Fruit fly (Drosophila melanogaster) whole organism, embryonic: ENCODE measurements around the gene CG7879.

Experiments
- Antp ChIP-seq: fragments of 200-800 bp; sonication (Bioruptor generic); optimal IDR thresholded peaks from 3 replicates; lab custom pipeline; 2016; ENCODE audit warnings: missing biosample characterization, missing genetic modification characterization
- Blimp-1 ChIP-seq: fragments of 200-800 bp; sonication (Bioruptor generic); optimal IDR thresholded peaks from 3 replicates; lab custom pipeline; 2018; ENCODE audit warnings: missing biosample characterization, missing genetic modification characterization, mild to moderate bottlenecking, moderate library complexity, missing genetic modification reagents
- CG1024 ChIP-seq: fragments of 200-800 bp; sonication (Bioruptor generic); IDR thresholded peaks from 2 replicates; pipeline ENCODE4 v1.3.6; 2022; ENCODE audit warnings: missing biosample characterization, missing genetic modification characterization
- CG11398 ChIP-seq: fragments of 200-800 bp; sonication (Bioruptor generic); optimal IDR thresholded peaks from 2 replicates; lab custom pipeline; 2016; ENCODE audit warnings: missing biosample characterization, missing genetic modification characterization
- CG12104 ChIP-seq: fragments of 200-800 bp; sonication (Bioruptor generic); optimal IDR thresholded peaks from 3 replicates; lab custom pipeline; 2016; ENCODE audit warnings: missing biosample characterization, missing genetic modification characterization
- CG12744 ChIP-seq: fragments of 200-800 bp; sonication (Bioruptor generic); optimal IDR thresholded peaks from 2 replicates; lab custom pipeline; 2016; ENCODE audit warnings: missing biosample characterization, missing genetic modification characterization
- CG12769 ChIP-seq: fragments of 200-800 bp; sonication (Bioruptor generic); optimal IDR thresholded peaks from 2 replicates; lab custom pipeline; 2019; ENCODE audit warnings: missing biosample characterization, mild to moderate bottlenecking, missing genetic modification characterization, moderate library complexity
- CG13287 ChIP-seq: fragments of 200-800 bp; sonication (Bioruptor generic); IDR thresholded peaks from 2 replicates; pipeline ENCODE4 v1.3.6; 2022; ENCODE audit warnings: missing biosample characterization, missing genetic modification characterization; ENCODE audit not compliant: partially characterized antibody
- CG13296 ChIP-seq: fragments of 200-800 bp; sonication (Bioruptor generic); optimal IDR thresholded peaks from 3 replicates; lab custom pipeline; 2018; ENCODE audit warnings: missing biosample characterization, mild to moderate bottlenecking, missing genetic modification characterization
- CG14050 ChIP-seq: fragments of 200-800 bp; sonication (Bioruptor generic); IDR thresholded peaks from 3 replicates; pipeline ENCODE4 v1.3.6; 2022; ENCODE audit warnings: missing biosample characterization, missing genetic modification characterization
- CG17328 ChIP-seq: fragments of 200-800 bp; sonication (Bioruptor generic); IDR thresholded peaks from 2 replicates; pipeline ENCODE4 v1.3.6; 2022; ENCODE audit warnings: missing biosample characterization, missing genetic modification characterization
- CG17359 ChIP-seq: fragments of 200-800 bp; sonication (Bioruptor generic); optimal IDR thresholded peaks from 3 replicates; lab custom pipeline; 2018; ENCODE audit warnings: missing biosample characterization, mild to moderate bottlenecking, missing genetic modification characterization, moderate library complexity
- CG17612 ChIP-seq: fragments of 200-800 bp; sonication (Bioruptor generic); IDR thresholded peaks from 2 replicates; pipeline ENCODE4 v1.3.6; 2022; ENCODE audit warnings: missing biosample characterization, missing genetic modification characterization
- CG1832 ChIP-seq: fragments of 200-800 bp; sonication (Bioruptor generic); optimal IDR thresholded peaks from 2 replicates; lab custom pipeline; 2017; ENCODE audit warnings: missing biosample characterization, mild to moderate bottlenecking, missing genetic modification characterization, inconsistent platforms
- CG31224 ChIP-seq: fragments of 200-800 bp; sonication (Bioruptor generic); IDR thresholded peaks from 2 replicates; pipeline ENCODE4 v1.3.6; 2022; ENCODE audit warnings: missing biosample characterization, missing genetic modification characterization
- CG34422 ChIP-seq: fragments of 200-800 bp; sonication (Bioruptor generic); IDR thresholded peaks from 3 replicates; pipeline ENCODE4 v1.3.6; 2022; ENCODE audit warnings: missing biosample characterization, missing genetic modification characterization
- CG42726 ChIP-seq: fragments of 200-800 bp; sonication (Bioruptor generic); IDR thresholded peaks from 2 replicates; pipeline ENCODE4 v1.3.6; 2022; ENCODE audit warnings: missing biosample characterization, missing genetic modification characterization; ENCODE audit not compliant: partially characterized antibody
- CG6689 ChIP-seq: fragments of 200-800 bp; sonication (Bioruptor generic); IDR thresholded peaks from 2 replicates; pipeline ENCODE4 v1.3.6; 2022; ENCODE audit warnings: missing biosample characterization, missing genetic modification characterization
- Camta ChIP-seq: fragments of 200-800 bp; sonication (Bioruptor generic); optimal IDR thresholded peaks from 2 replicates; lab custom pipeline; 2016; ENCODE audit warnings: missing biosample characterization, missing genetic modification characterization
- CrebB ChIP-seq: fragments of 200-800 bp; sonication (Bioruptor generic); optimal IDR thresholded peaks from 3 replicates; lab custom pipeline; 2018; ENCODE audit warnings: missing biosample characterization, mild to moderate bottlenecking, missing genetic modification characterization
- D19A ChIP-seq: fragments of 200-800 bp; optimal IDR thresholded peaks from 3 replicates; lab custom pipeline; 2019; ENCODE audit warnings: missing biosample characterization, mild to moderate bottlenecking, missing genetic modification characterization, moderate library complexity
- Dll ChIP-seq: fragments of 200-800 bp; sonication (Bioruptor generic); IDR thresholded peaks from 4 replicates; pipeline ENCODE4 v1.3.6; 2022; ENCODE audit warnings: missing biosample characterization, missing genetic modification characterization; ENCODE audit not compliant: partially characterized antibody
- Doc3 ChIP-seq: fragments of 200-800 bp; sonication (Bioruptor generic); IDR thresholded peaks from 3 replicates; pipeline ENCODE4 v1.3.6; 2022; ENCODE audit warnings: missing biosample characterization, missing genetic modification characterization; ENCODE audit not compliant: partially characterized antibody
- Fer3 ChIP-seq: fragments of 200-800 bp; sonication (Bioruptor generic); optimal IDR thresholded peaks from 2 replicates; lab custom pipeline; 2018; ENCODE audit warnings: missing biosample characterization, mild to moderate bottlenecking, missing genetic modification characterization, moderate library complexity
- H2.0 ChIP-seq: fragments of 200-800 bp; sonication (Bioruptor generic); IDR thresholded peaks from 2 replicates; pipeline ENCODE4 v1.3.6; 2022; ENCODE audit warnings: missing biosample characterization, missing genetic modification characterization
- Jarid2 ChIP-seq: fragments of 200-800 bp; sonication (Bioruptor generic); optimal IDR thresholded peaks from 3 replicates; lab custom pipeline; 2017; ENCODE audit warnings: mild to moderate bottlenecking, missing biosample characterization, missing genetic modification reagents, missing genetic modification characterization
- Med ChIP-seq: fragments of 200-800 bp; sonication (Bioruptor generic); peaks from one replicate; lab custom pipeline; 2016; ENCODE audit warnings: missing biosample characterization, missing genetic modification characterization, mild to moderate bottlenecking, inconsistent platforms, moderate library complexity
- NFAT ChIP-seq: fragments of 200-800 bp; sonication (Bioruptor generic); IDR thresholded peaks from 2 replicates; pipeline ENCODE4 v1.3.6; 2022; ENCODE audit warnings: missing biosample characterization, missing genetic modification characterization
- NfI ChIP-seq: fragments of 200-800 bp; sonication (Bioruptor generic); optimal IDR thresholded peaks from 3 replicates; lab custom pipeline; 2018; ENCODE audit warnings: missing biosample characterization, mild to moderate bottlenecking, missing genetic modification characterization, moderate library complexity
- Opbp ChIP-seq: fragments of 200-800 bp; sonication (Bioruptor generic); IDR thresholded peaks from 3 replicates; pipeline ENCODE4 v1.3.6; 2022; ENCODE audit warnings: missing biosample characterization, missing genetic modification characterization; ENCODE audit not compliant: partially characterized antibody
- Side ChIP-seq: fragments of 200-800 bp; sonication (Bioruptor generic); optimal IDR thresholded peaks from 2 replicates; lab custom pipeline; 2016; ENCODE audit warnings: missing biosample characterization, missing genetic modification characterization
- Spps ChIP-seq: fragments of 200-800 bp; sonication (Bioruptor generic); optimal IDR thresholded peaks from 2 replicates; lab custom pipeline; 2018; ENCODE audit warnings: missing biosample characterization, mild to moderate bottlenecking, missing genetic modification characterization
- Usf ChIP-seq: fragments of 200-800 bp; sonication (Bioruptor generic); optimal IDR thresholded peaks from 2 replicates; lab custom pipeline; 2017; ENCODE audit warnings: missing genotype, missing biosample characterization, missing genetic modification characterization
- ato ChIP-seq: fragments of 200-800 bp; sonication (Bioruptor generic); IDR thresholded peaks from 2 replicates; pipeline ENCODE4 v1.3.6; 2022; ENCODE audit warnings: missing biosample characterization, missing genetic modification characterization; ENCODE audit not compliant: partially characterized antibody
- caup ChIP-seq: fragments of 200-800 bp; sonication (Bioruptor generic); optimal IDR thresholded peaks from 3 replicates; lab custom pipeline; 2017; ENCODE audit warnings: missing biosample characterization, mild to moderate bottlenecking, missing genetic modification characterization, moderate library complexity; ENCODE audit not compliant: severe bottlenecking
- disco-r ChIP-seq: fragments of 200-800 bp; sonication (Bioruptor generic); optimal IDR thresholded peaks from 2 replicates; lab custom pipeline; 2016; ENCODE audit warnings: missing biosample characterization, missing genetic modification characterization
- ftz-f1 ChIP-seq: fragments of 200-800 bp; sonication (Bioruptor generic); optimal IDR thresholded peaks from 2 replicates; lab custom pipeline; 2016; ENCODE audit warnings: missing biosample characterization, missing genetic modification characterization
- fu2 ChIP-seq: fragments of 200-800 bp; sonication (Bioruptor generic); optimal IDR thresholded peaks from 2 replicates; lab custom pipeline; 2016; ENCODE audit warnings: missing biosample characterization, missing genetic modification characterization
- gcm ChIP-seq: fragments of 200-800 bp; sonication (Bioruptor generic); optimal IDR thresholded peaks from 2 replicates; lab custom pipeline; 2019; ENCODE audit warnings: missing biosample characterization, mild to moderate bottlenecking, missing genetic modification characterization, moderate library complexity
- gro ChIP-seq: fragments of 200-800 bp; sonication (Bioruptor generic); optimal IDR thresholded peaks from 2 replicates; lab custom pipeline; 2016; ENCODE audit warnings: missing biosample characterization, missing genetic modification characterization
- onecut ChIP-seq: fragments of 200-800 bp; sonication (Bioruptor generic); IDR thresholded peaks from 2 replicates; pipeline ENCODE4 v1.3.6; 2022; ENCODE audit warnings: missing biosample characterization, missing genetic modification characterization
- pnt ChIP-seq: fragments of 200-800 bp; sonication (Bioruptor generic); optimal IDR thresholded peaks from 3 replicates; lab custom pipeline; 2016; ENCODE audit warnings: missing biosample characterization, missing genetic modification characterization
- sens ChIP-seq: fragments of 200-800 bp; sonication (Bioruptor generic); peaks from one replicate; lab custom pipeline; 2016; ENCODE audit warnings: missing biosample characterization, missing genetic modification characterization
- sob ChIP-seq: fragments of 200-800 bp; sonication (Bioruptor generic); IDR thresholded peaks from 2 replicates; pipeline ENCODE4 v1.3.6; 2022; ENCODE audit warnings: missing biosample characterization, missing genetic modification characterization
- vfl ChIP-seq: fragments of 200-800 bp; sonication (Bioruptor generic); optimal IDR thresholded peaks from 2 replicates; lab custom pipeline; 2016; ENCODE audit warnings: missing biosample characterization, missing genetic modification characterization
- vvl ChIP-seq: fragments of 200-800 bp; sonication (Bioruptor generic); IDR thresholded peaks from 2 replicates; pipeline ENCODE4 v1.3.6; 2022; ENCODE audit warnings: missing biosample characterization, missing genetic modification characterization
- yki ChIP-seq: fragments of >200 bp; optimal IDR thresholded peaks from 3 replicates; lab custom pipeline; 2018
- z ChIP-seq: fragments of 200-800 bp; sonication (Bioruptor generic); IDR thresholded peaks from 3 replicates; pipeline ENCODE4 v1.3.6; 2022; ENCODE audit warnings: missing biosample characterization, missing genetic modification characterization

The CG7879 gene

dm6 chr3L:1586266-1587054 lies 18.1 kb upstream of the CG7879 start (continued):
- TF ChIP-seq CG12744, result no peak
- TF ChIP-seq CG13287 (GFP tag; lab: Robert Waterston, UW), result peak; percentile 67
- TF ChIP-seq Fer3, result peak; percentile 8
- TF ChIP-seq Spps, result peak; percentile 9
- TF ChIP-seq yki (lab: Kevin White, UChicago), result peak; percentile 99
- peak; percentile 9 for TF ChIP-seq ftz-f1 (GFP tag; lab: Kevin White, UChicago)
- TF ChIP-seq vfl (GFP tag; lab: Kevin White, UChicago), result peak; percentile 28
- peak; percentile 99 for TF ChIP-seq z
- TF ChIP-seq CG13296 (GFP tag; lab: Kevin White, UChicago), result peak; percentile 37
- 0 out of 3 replicates have a peak, but pooled peaks have one; percentile 42 for TF ChIP-seq CG34422 (GFP tag; lab: Robert Waterston, UW)
- TF ChIP-seq Antp, result no peak
- TF ChIP-seq Doc3 (GFP tag; lab: Robert Waterston, UW), result peak; percentile 63; the same call in 2 of the 3 replicates
- no peak for TF ChIP-seq CG11398 (GFP tag; lab: Kevin White, UChicago)
- peak; percentile 9 for TF ChIP-seq Side (GFP tag; lab: Kevin White, UChicago)
- TF ChIP-seq CG6689 (GFP tag; lab: Robert Waterston, UW), result no peak
- TF ChIP-seq fu2 (GFP tag; lab: Kevin White, UChicago), result no peak
- TF ChIP-seq pnt, result no peak
- no peak for TF ChIP-seq CG12769 (tag; lab: Kevin White, UChicago)
- TF ChIP-seq Dll, result peak; percentile 70; the same call in 3 of the 4 replicates
- no peak for TF ChIP-seq CG17612
- TF ChIP-seq Med (GFP tag; lab: Kevin White, UChicago), result peak; percentile 81
- peak; percentile 14 for TF ChIP-seq CG17359 (tag; lab: Kevin White, UChicago)
- TF ChIP-seq CG12104, result no peak
- TF ChIP-seq disco-r, result no peak
- peak; percentile 29 for TF ChIP-seq CrebB (tag; lab: Kevin White, UChicago)
- peak; percentile 24; the same call in 1 of the 2 replicates for TF ChIP-seq CG17328 (GFP tag; lab: Robert Waterston, UW)
- 0 out of 2 replicates have a peak, but pooled peaks have one; percentile 19 for TF ChIP-seq NFAT (GFP tag; lab: Robert Waterston, UW)
- TF ChIP-seq D19A (tag; lab: Kevin White, UChicago), result peak; percentile 18
- peak; percentile 55; the same call in 1 of the 3 replicates for TF ChIP-seq Opbp (GFP tag; lab: Robert Waterston, UW)
- peak; percentile 71 for TF ChIP-seq sens (GFP tag; lab: Kevin White, UChicago)
- TF ChIP-seq H2.0 (GFP tag; lab: Robert Waterston, UW), result 0 out of 2 replicates have a peak, but pooled peaks have one; percentile 31
- no peak for TF ChIP-seq CG14050 (GFP tag; lab: Robert Waterston, UW)
- TF ChIP-seq Usf (GFP tag; lab: Kevin White, UChicago), result no peak
- no peak for TF ChIP-seq NfI (GFP tag; lab: Kevin White, UChicago)
- TF ChIP-seq ato, result peak; percentile 62; the same call in 1 of the 2 replicates
- TF ChIP-seq Camta, result no peak
- TF ChIP-seq Jarid2 (GFP tag; lab: Kevin White, UChicago), result peak; percentile 98
- peak; percentile 15 for TF ChIP-seq CG1832 (GFP tag; lab: Kevin White, UChicago)
- TF ChIP-seq CG1024, result peak; percentile 9; the same call in 1 of the 2 replicates
- TF ChIP-seq vvl (GFP tag; lab: Robert Waterston, UW), result peak; percentile 80
- TF ChIP-seq Blimp-1 (GFP tag; lab: Kevin White, UChicago), result peak; percentile 15
- peak; percentile 17 for TF ChIP-seq caup
- peak; percentile 20 for TF ChIP-seq gro (GFP tag; lab: Kevin White, UChicago)
- peak; percentile 47; the same call in 1 of the 2 replicates for TF ChIP-seq sob (GFP tag; lab: Robert Waterston, UW)
- peak; percentile 22 for TF ChIP-seq gcm (GFP tag; lab: Kevin White, UChicago)
- no peak for TF ChIP-seq CG31224 (GFP tag; lab: Robert Waterston, UW)
- no peak; the same call in 1 of the 2 replicates for TF ChIP-seq CG42726 (GFP tag; lab: Robert Waterston, UW)
- TF ChIP-seq onecut (GFP tag; lab: Robert Waterston, UW), result peak; percentile 31; the same call in 1 of the 2 replicates
